Worm (Caenorhabditis elegans) whole organism, midembryonic: Measurements from ENCODE around the gene F26G1.10.

ENCODE experiments used
- T22C8.4 ChIP-seq: fragments of 200-800 bp; sonication (Bioruptor generic); IDR thresholded peaks from 2 replicates; pipeline ENCODE4 v1.3.6; 2022; ENCODE audit warnings: missing genetic modification characterization, missing compliant biosample characterization
- cog-1 ChIP-seq: sonication (generic microtip); optimal IDR thresholded peaks from 2 replicates; lab custom pipeline; 2016; ENCODE audit warnings: missing genetic modification characterization, missing compliant biosample characterization
- flt-1 ChIP-seq: fragments of 200-800 bp; sonication (Bioruptor generic); IDR thresholded peaks from 2 replicates; pipeline ENCODE4 v1.3.6; 2022; ENCODE audit warnings: missing genetic modification characterization, missing compliant biosample characterization
- klf-2 ChIP-seq: fragments of 200-800 bp; sonication (Bioruptor generic); conservative IDR thresholded peaks from 2 replicates; pipeline ENCODE4 v1.3.6; 2022; ENCODE audit warnings: missing genetic modification reagents, missing genetic modification characterization, missing compliant biosample characterization
- med-1 ChIP-seq: sonication (generic microtip); optimal IDR thresholded peaks from 2 replicates; lab custom pipeline; 2017; ENCODE audit warnings: missing genetic modification characterization, mild to moderate bottlenecking, missing compliant biosample characterization, antibody characterized with exemption, missing genetic modification reagents; ENCODE audit not compliant: insufficient read depth
- ref-1 ChIP-seq: fragments of 200-800 bp; sonication (Bioruptor generic); conservative IDR thresholded peaks from 2 replicates; pipeline ENCODE4 v1.3.6; 2022; ENCODE audit warnings: missing genetic modification reagents, missing genetic modification characterization, missing compliant biosample characterization
- tab-1 ChIP-seq: fragments of 200-800 bp; sonication (Bioruptor generic); IDR thresholded peaks from 2 replicates; pipeline ENCODE4 v1.3.6; 2022; ENCODE audit warnings: missing genetic modification characterization, missing compliant biosample characterization
- ztf-23 ChIP-seq: fragments of 200-800 bp; sonication (Bioruptor generic); IDR thresholded peaks from 2 replicates; pipeline ENCODE4 v1.3.6; 2022; ENCODE audit warnings: missing genetic modification reagents, missing genetic modification characterization, missing compliant biosample characterization
- ztf-29 ChIP-seq: fragments of 200-800 bp; sonication (Bioruptor generic); IDR thresholded peaks from 2 replicates; pipeline ENCODE4 v1.3.6; 2022; ENCODE audit warnings: missing genetic modification reagents, missing genetic modification characterization, missing compliant biosample characterization

F26G1.10 gene

ce11 chrII:4806726-4807125, 32.5 kb downstream of the F26G1.10 start:
- TF ChIP-seq T22C8.4 (no peak), cog-1 (tag; lab: Kevin White, UChicago) (no peak), klf-2 (GFP tag; lab: Robert Waterston, UW) (no peak), med-1 (GFP tag; lab: Kevin White, UChicago) (no peak), ref-1 (no peak), ztf-23 (GFP tag; lab: Robert Waterston, UW) (no peak), ztf-29 (no peak), flt-1 (GFP tag; lab: Robert Waterston, UW) (no peak), tab-1 (GFP tag; lab: Robert Waterston, UW) (no peak)

- TF ChIP-seq klf-2 (GFP tag; lab: Robert Waterston, UW) (no peak), T22C8.4 (no peak), ztf-29 (no peak), med-1 (GFP tag; lab: Kevin White, UChicago) (no peak)
These were observed 37.8 kb downstream of the F26G1.10 start, which contains the start of gene rig-6 for ce11 chrII:4811986-4812385. Gene rig-6, minus strand, starts transcription at chrII:4812086.

ce11 chrII:4815356-4815755, 41.2 kb downstream of the F26G1.10 start:
- TF ChIP-seq ref-1 (no peak), ztf-29 (no peak), flt-1 (GFP tag; lab: Robert Waterston, UW) (no peak), ztf-23 (GFP tag; lab: Robert Waterston, UW) (no peak), T22C8.4 (no peak), tab-1 (GFP tag; lab: Robert Waterston, UW) (no peak), cog-1 (tag; lab: Kevin White, UChicago) (no peak), klf-2 (GFP tag; lab: Robert Waterston, UW) (no peak), med-1 (GFP tag; lab: Kevin White, UChicago) (no peak)

- no peak for TF ChIP-seq tab-1 (GFP tag; lab: Robert Waterston, UW)
- TF ChIP-seq cog-1 (tag; lab: Kevin White, UChicago), result no peak
- no peak for TF ChIP-seq flt-1 (GFP tag; lab: Robert Waterston, UW)
- no peak for TF ChIP-seq klf-2 (GFP tag; lab: Robert Waterston, UW)
- no peak for TF ChIP-seq ref-1
- TF ChIP-seq T22C8.4, result no peak
- no peak for TF ChIP-seq ztf-29
- no peak for TF ChIP-seq ztf-23 (GFP tag; lab: Robert Waterston, UW)
- TF ChIP-seq med-1 (GFP tag; lab: Kevin White, UChicago), result no peak
These were observed 44.6 kb downstream of the F26G1.10 start for ce11 chrII:4818780-4819179.

ce11 chrII:4821739-4822138, 47.6 kb downstream of the F26G1.10 start, which contains the start of gene lact-5:
Gene lact-5, minus strand, starts transcription at chrII:4821739.
- TF ChIP-seq med-1 (GFP tag; lab: Kevin White, UChicago) (no peak), klf-2 (GFP tag; lab: Robert Waterston, UW) (no peak), cog-1 (tag; lab: Kevin White, UChicago) (no peak), T22C8.4 (no peak), ztf-29 (no peak), flt-1 (GFP tag; lab: Robert Waterston, UW) (no peak), ztf-23 (GFP tag; lab: Robert Waterston, UW) (no peak), tab-1 (GFP tag; lab: Robert Waterston, UW) (no peak), ref-1 (no peak)

- TF ChIP-seq ztf-29 (no peak), cog-1 (tag; lab: Kevin White, UChicago) (no peak), tab-1 (GFP tag; lab: Robert Waterston, UW) (no peak), med-1 (GFP tag; lab: Kevin White, UChicago) (no peak), ztf-23 (GFP tag; lab: Robert Waterston, UW) (no peak), T22C8.4 (no peak), klf-2 (GFP tag; lab: Robert Waterston, UW) (no peak), ref-1 (no peak), flt-1 (GFP tag; lab: Robert Waterston, UW) (no peak)
These were observed 48.4 kb downstream of the F26G1.10 start for ce11 chrII:4822610-4823009.
